Worm (Caenorhabditis elegans) whole organism, L4 larva: ENCODE results near the gene nas-31.

ENCODE experiments used
- F44E2.7 ChIP-seq: fragments of 200-800 bp; sonication (Bioruptor generic); IDR thresholded peaks from 2 replicates; pipeline ENCODE4 v2.1.2; 2022; ENCODE audit warnings: missing genetic modification characterization, missing compliant biosample characterization
- R02D3.7 ChIP-seq: fragments of 150-350 bp; sonication (generic microtip); optimal IDR thresholded peaks from 3 replicates; lab custom pipeline; 2014; ENCODE audit warnings: missing biosample characterization, missing genetic modification characterization
- T20F7.1 ChIP-seq: fragments of 200-800 bp; sonication (Bioruptor generic); optimal IDR thresholded peaks from 2 replicates; lab custom pipeline; 2018; ENCODE audit warnings: mild to moderate bottlenecking, missing genetic modification characterization, missing compliant biosample characterization
- T26A8.4 ChIP-seq: fragments of 200-800 bp; sonication (Bioruptor generic); IDR thresholded peaks from 2 replicates; pipeline ENCODE4 v1.3.6; 2022; ENCODE audit warnings: missing genetic modification characterization, missing compliant biosample characterization
- ZK337.2 ChIP-seq: fragments of 200-800 bp; sonication (Bioruptor generic); IDR thresholded peaks from 2 replicates; pipeline ENCODE4 v1.3.6; 2022; ENCODE audit warnings: missing genetic modification reagents, missing genetic modification characterization, missing compliant biosample characterization
- ZK546.5 ChIP-seq, 2 experiments: sonication (generic microtip); optimal IDR thresholded peaks; 2 replicates each; lab custom pipeline; 2017; ENCODE audit warnings: missing biosample characterization in 2 of 2, missing genetic modification characterization in 2 of 2
- aha-1 ChIP-seq: fragments of 150-350 bp; peaks from one replicate; lab custom pipeline; 2014; ENCODE audit warnings: missing biosample characterization, missing genetic modification characterization
- aly-2 ChIP-seq: sonication (generic microtip); optimal IDR thresholded peaks from 2 replicates; lab custom pipeline; 2018; ENCODE audit warnings: missing biosample characterization, missing genetic modification characterization
- arid-1 ChIP-seq: fragments of 200-800 bp; sonication (Bioruptor generic); conservative IDR thresholded peaks from 2 replicates; pipeline ENCODE4 v1.3.6; 2022; ENCODE audit warnings: missing genetic modification reagents, missing genetic modification characterization, missing compliant biosample characterization
- ceh-32 ChIP-seq: sonication (generic microtip); optimal IDR thresholded peaks from 2 replicates; lab custom pipeline; 2016; ENCODE audit warnings: mild to moderate bottlenecking, missing genetic modification characterization, missing compliant biosample characterization; ENCODE audit not compliant: poor library complexity
- ceh-44 ChIP-seq: fragments of 200-800 bp; sonication (Bioruptor generic); IDR thresholded peaks from 2 replicates; pipeline ENCODE4 v1.3.6; 2022; ENCODE audit warnings: missing genetic modification reagents, missing genetic modification characterization, missing compliant biosample characterization
- ces-1 ChIP-seq: fragments of 150-350 bp; sonication (generic microtip); optimal IDR thresholded peaks from 4 replicates; lab custom pipeline; 2014; ENCODE audit warnings: missing biosample characterization, missing genetic modification reagents, missing genetic modification characterization
- daf-8 ChIP-seq: fragments of 200-800 bp; sonication (Bioruptor generic); IDR thresholded peaks from 2 replicates; pipeline ENCODE4 v1.3.6; 2022; ENCODE audit warnings: missing genetic modification characterization, missing compliant biosample characterization
- duxl-1 ChIP-seq: sonication (generic microtip); optimal IDR thresholded peaks from 2 replicates; lab custom pipeline; 2016; ENCODE audit warnings: mild to moderate bottlenecking, missing genetic modification characterization, moderate library complexity, missing compliant biosample characterization; ENCODE audit not compliant: poor library complexity
- egl-27 ChIP-seq: sonication (generic microtip); optimal IDR thresholded peaks from 3 replicates; lab custom pipeline; 2017; ENCODE audit warnings: missing biosample characterization, missing genetic modification reagents, missing genetic modification characterization
- fkh-10 ChIP-seq: fragments of 150-350 bp; optimal IDR thresholded peaks from 2 replicates; lab custom pipeline; 2014; ENCODE audit warnings: missing biosample characterization, missing genetic modification reagents, missing genetic modification characterization
- gei-8 ChIP-seq: fragments of 200-800 bp; sonication (Bioruptor generic); optimal IDR thresholded peaks from 2 replicates; lab custom pipeline; 2018; ENCODE audit warnings: mild to moderate bottlenecking, missing genetic modification characterization, missing compliant biosample characterization
- hif-1 ChIP-seq, 2 experiments: sonication (generic microtip); optimal IDR thresholded peaks; 2 replicates each; lab custom pipeline; 2016 to 2017; ENCODE audit warnings: missing compliant biosample characterization in 2 of 2, missing genetic modification characterization in 2 of 2, missing genetic modification reagents in 2 of 2, missing genotype in 2 of 2, mild to moderate bottlenecking in 1 of 2
- hlh-11 ChIP-seq: fragments of 200-800 bp; sonication (Bioruptor generic); optimal IDR thresholded peaks from 2 replicates; lab custom pipeline; 2018; ENCODE audit warnings: mild to moderate bottlenecking, missing genetic modification characterization, missing compliant biosample characterization
- hmg-1.1 ChIP-seq: fragments of 200-800 bp; sonication (Bioruptor generic); IDR thresholded peaks from 2 replicates; pipeline ENCODE4 v1.3.6; 2022; ENCODE audit warnings: missing genetic modification reagents, missing genetic modification characterization, missing compliant biosample characterization
- lin-13 ChIP-seq: fragments of 150-350 bp; optimal IDR thresholded peaks from 2 replicates; lab custom pipeline; 2014; ENCODE audit warnings: missing biosample characterization, missing genetic modification reagents, missing genetic modification characterization
- lin-29 ChIP-seq: fragments of 200-800 bp; sonication (Bioruptor generic); IDR thresholded peaks from 2 replicates; pipeline ENCODE4 v1.3.6; 2022; ENCODE audit warnings: missing genetic modification reagents, missing genetic modification characterization, missing compliant biosample characterization
- lin-38 ChIP-seq: fragments of 200-800 bp; sonication (Bioruptor generic); IDR thresholded peaks from 2 replicates; pipeline ENCODE4 v1.3.6; 2022; ENCODE audit warnings: missing genetic modification reagents, missing genetic modification characterization, missing compliant biosample characterization
- lir-3 ChIP-seq: sonication (generic microtip); optimal IDR thresholded peaks from 2 replicates; lab custom pipeline; 2016; ENCODE audit warnings: mild to moderate bottlenecking, missing genetic modification characterization, missing compliant biosample characterization
- lsy-2 ChIP-seq, 2 experiments: fragments of 150-350 bp in 1 of 2; sonication (generic microtip) in 1 of 2; optimal IDR thresholded peaks; 2 replicates each; lab custom pipeline; 2014 to 2017; ENCODE audit warnings: missing biosample characterization in 2 of 2, missing genetic modification characterization in 2 of 2
- madf-9 ChIP-seq: fragments of 200-800 bp; sonication (Bioruptor generic); conservative IDR thresholded peaks from 2 replicates; pipeline ENCODE4 v1.3.6; 2022; ENCODE audit warnings: missing genetic modification reagents, missing genetic modification characterization, missing compliant biosample characterization
- mdl-1 ChIP-seq, 2 experiments: fragments of 150-350 bp in 1 of 2; sonication (generic microtip) in 1 of 2; optimal IDR thresholded peaks; 2 replicates each; lab custom pipeline; 2014 to 2017; ENCODE audit warnings: missing biosample characterization in 2 of 2, missing genetic modification characterization in 2 of 2
- mdt-29 ChIP-seq: fragments of 200-800 bp; sonication (Bioruptor generic); IDR thresholded peaks from 2 replicates; pipeline ENCODE4 v1.3.6; 2022; ENCODE audit warnings: missing genetic modification reagents, missing genetic modification characterization, missing compliant biosample characterization
- mep-1 ChIP-seq: fragments of 150-350 bp; sonication (generic microtip); optimal IDR thresholded peaks from 3 replicates; lab custom pipeline; 2014; ENCODE audit warnings: missing biosample characterization, missing genetic modification characterization
- mxl-2 ChIP-seq: fragments of 200-800 bp; sonication (Bioruptor generic); conservative IDR thresholded peaks from 2 replicates; pipeline ENCODE4 v1.3.6; 2022; ENCODE audit warnings: missing genetic modification reagents, missing genetic modification characterization, missing compliant biosample characterization
- mxl-3 ChIP-seq: fragments of 200-800 bp; sonication (Bioruptor generic); optimal IDR thresholded peaks from 2 replicates; lab custom pipeline; 2018; ENCODE audit warnings: mild to moderate bottlenecking, missing genetic modification characterization, missing compliant biosample characterization
- nhr-10 ChIP-seq: fragments of 150-350 bp; optimal IDR thresholded peaks from 2 replicates; lab custom pipeline; 2014; ENCODE audit warnings: missing biosample characterization, missing genetic modification characterization
- nhr-102 ChIP-seq: sonication (generic microtip); optimal IDR thresholded peaks from 2 replicates; lab custom pipeline; 2016; ENCODE audit warnings: mild to moderate bottlenecking, missing genetic modification characterization, moderate library complexity, missing compliant biosample characterization
- nhr-111 ChIP-seq: fragments of 200-800 bp; sonication (Bioruptor generic); optimal IDR thresholded peaks from 2 replicates; lab custom pipeline; 2018; ENCODE audit warnings: mild to moderate bottlenecking, missing genetic modification characterization, missing compliant biosample characterization
- nhr-48 ChIP-seq: sonication (generic microtip); optimal IDR thresholded peaks from 2 replicates; lab custom pipeline; 2016; ENCODE audit warnings: mild to moderate bottlenecking, missing genetic modification characterization, missing compliant biosample characterization
- nhr-6 ChIP-seq: fragments of 150-350 bp; optimal IDR thresholded peaks from 2 replicates; lab custom pipeline; 2014; ENCODE audit warnings: missing biosample characterization, missing genetic modification characterization
- nhr-77 ChIP-seq: fragments of 150-350 bp; optimal IDR thresholded peaks from 2 replicates; lab custom pipeline; 2014; ENCODE audit warnings: missing biosample characterization, missing genetic modification characterization
- pha-4 ChIP-seq, 2 experiments: fragments of 150-350 bp in 1 of 2; fragments of 200-800 bp in 1 of 2; sonication (Bioruptor generic) in 1 of 2; IDR thresholded peaks in 1 of 2; optimal IDR thresholded peaks in 1 of 2; 2 replicates each; pipeline versions ENCODE4 v1.3.6 to Lab custom; 2014 to 2022; ENCODE audit warnings: missing genetic modification characterization in 2 of 2, missing genetic modification reagents in 2 of 2, missing biosample characterization in 1 of 2, missing compliant biosample characterization in 1 of 2
- pqm-1 ChIP-seq: sonication (generic microtip); optimal IDR thresholded peaks from 2 replicates; lab custom pipeline; 2017; ENCODE audit warnings: missing biosample characterization, missing genetic modification characterization
- rbr-2 ChIP-seq: sonication (generic microtip); optimal IDR thresholded peaks from 2 replicates; lab custom pipeline; 2016; ENCODE audit warnings: missing genotype, missing genetic modification characterization, missing compliant biosample characterization
- saeg-2 ChIP-seq: fragments of 200-800 bp; sonication (Bioruptor generic); IDR thresholded peaks from 2 replicates; pipeline ENCODE4 v1.3.6; 2022; ENCODE audit warnings: missing genetic modification reagents, missing genetic modification characterization, missing compliant biosample characterization
- tra-1 ChIP-seq: fragments of 200-800 bp; sonication (Bioruptor generic); IDR thresholded peaks from 2 replicates; pipeline ENCODE4 v1.3.6; 2022; ENCODE audit warnings: missing genetic modification reagents, missing genetic modification characterization, missing compliant biosample characterization
- unc-130 ChIP-seq: sonication (generic microtip); optimal IDR thresholded peaks from 2 replicates; lab custom pipeline; 2016; ENCODE audit warnings: missing genetic modification reagents, missing genetic modification characterization, missing compliant biosample characterization
- unc-39 ChIP-seq: sonication (generic microtip); optimal IDR thresholded peaks from 2 replicates; lab custom pipeline; 2017; ENCODE audit warnings: missing biosample characterization, missing genetic modification characterization
- vab-7 ChIP-seq: fragments of 200-800 bp; sonication (Bioruptor generic); IDR thresholded peaks from 2 replicates; pipeline ENCODE4 v1.3.6; 2022; ENCODE audit warnings: missing genetic modification reagents, missing genetic modification characterization, missing compliant biosample characterization
- zip-11 ChIP-seq: fragments of 200-800 bp; sonication (Bioruptor generic); IDR thresholded peaks from 2 replicates; pipeline ENCODE4 v1.3.6; 2022; ENCODE audit warnings: missing genetic modification characterization, missing compliant biosample characterization
- zip-2 ChIP-seq: fragments of 150-350 bp; optimal IDR thresholded peaks from 2 replicates; lab custom pipeline; 2014; ENCODE audit warnings: missing biosample characterization, missing genetic modification characterization
- ztf-7 ChIP-seq: fragments of 150-350 bp; optimal IDR thresholded peaks from 2 replicates; lab custom pipeline; 2014; ENCODE audit warnings: missing biosample characterization, missing genetic modification characterization

Gene nas-31

DNA sequence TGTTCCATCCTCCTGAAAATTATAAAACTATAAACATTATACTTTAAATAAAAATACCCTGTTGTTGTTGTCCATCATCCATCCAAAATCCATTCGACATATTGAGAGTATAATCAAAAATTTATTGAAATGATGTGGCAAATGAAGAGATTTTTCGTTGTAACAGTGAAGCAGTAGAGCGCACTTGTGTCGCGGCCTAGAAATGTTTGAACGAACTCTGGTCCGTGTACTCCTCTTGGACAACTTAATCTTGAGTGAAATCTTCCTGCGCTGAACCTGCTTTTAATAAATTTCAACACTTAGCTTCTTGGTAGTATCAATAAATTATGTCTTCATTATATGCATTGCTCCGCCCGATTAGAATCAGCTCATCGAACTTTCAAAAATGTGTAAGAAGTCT lies 27.0 kb downstream of the nas-31 start, which contains the start of the genes F32D8.14 and F32D8.5 (continued):
- 0 out of 2 replicates have a peak, but pooled peaks have one; percentile 28 for TF ChIP-seq arid-1 (GFP tag; lab: Robert Waterston, UW)
- no peak for TF ChIP-seq F44E2.7 (GFP tag; lab: Robert Waterston, UW)
- TF ChIP-seq zip-2: no peak
- TF ChIP-seq pha-4 (GFP tag; IDR thresholded peaks at IDR 0.05; lab: Robert Waterston, UW): no peak
- peak; percentile 4 for TF ChIP-seq pha-4 (tag; optimal IDR thresholded peaks at IDR 0.05; lab: Kevin White, UChicago)
- no peak for TF ChIP-seq ceh-44 (GFP tag; lab: Robert Waterston, UW)
- peak; percentile 67 for TF ChIP-seq nhr-48 (tag; lab: Kevin White, UChicago)
- TF ChIP-seq lin-38: peak; percentile 94
- TF ChIP-seq mep-1 (tag; lab: Kevin White, UChicago): peak; percentile 76
- peak; percentile 54 for TF ChIP-seq rbr-2 (tag; lab: Kevin White, UChicago)
- peak; percentile 59 for TF ChIP-seq T26A8.4
- no peak for TF ChIP-seq ces-1 (GFP tag; lab: Kevin White, UChicago)
- no peak for TF ChIP-seq mdl-1 (tag; optimal IDR thresholded peaks at IDR 0.05; lab: Kevin White, UChicago)
- no peak for TF ChIP-seq R02D3.7 (tag; lab: Kevin White, UChicago)
- peak; percentile 83 for TF ChIP-seq unc-130 (GFP tag; lab: Kevin White, UChicago)
- TF ChIP-seq madf-9 (GFP tag; lab: Robert Waterston, UW): 0 out of 2 replicates have a peak, but pooled peaks have one; percentile 32
- TF ChIP-seq ceh-32: no peak
- peak in 1 of 2 experiments; percentile 71 for TF ChIP-seq ZK546.5 (tag; optimal IDR thresholded peaks at IDR 0.05; lab: Kevin White, UChicago)
- TF ChIP-seq hif-1 (tag; optimal IDR thresholded peaks at IDR 0.05; lab: Kevin White, UChicago): peak in 1 of 2 experiments; percentile 80
- TF ChIP-seq T20F7.1: peak; percentile 64
- no peak for TF ChIP-seq daf-8 (GFP tag; lab: Robert Waterston, UW)
- TF ChIP-seq ztf-7 (tag; lab: Kevin White, UChicago): peak; percentile 56
- no peak for TF ChIP-seq tra-1
- peak; percentile 48 for TF ChIP-seq nhr-102 (tag; lab: Kevin White, UChicago)
- peak; percentile 35; the same call in 1 of the 2 replicates for TF ChIP-seq vab-7 (GFP tag; lab: Robert Waterston, UW)
- peak; percentile 1 for TF ChIP-seq pqm-1
- TF ChIP-seq unc-39: no peak
- TF ChIP-seq nhr-111 (GFP tag; lab: Kevin White, UChicago): no peak
- TF ChIP-seq nhr-6 (tag; lab: Kevin White, UChicago): peak; percentile 68
- peak; percentile 89 for TF ChIP-seq aha-1 (tag; lab: Kevin White, UChicago)
- TF ChIP-seq nhr-10: no peak
- TF ChIP-seq mxl-3 (GFP tag; lab: Kevin White, UChicago): peak; percentile 50
- TF ChIP-seq lin-13 (GFP tag; lab: Kevin White, UChicago): peak; percentile 79
- TF ChIP-seq ZK337.2 (GFP tag; lab: Robert Waterston, UW): peak; percentile 77

ce11 chrV:10893510-10894128 lies 28.0 kb downstream of the nas-31 start, which contains the start of gene F32D8.4:
TSS of gene F32D8.4 (minus strand) at chrV:10893560.
- peak; percentile 57 for TF ChIP-seq aha-1 (tag; lab: Kevin White, UChicago)
- no peak for TF ChIP-seq lir-3 (tag; lab: Kevin White, UChicago)
- TF ChIP-seq mdt-29 (GFP tag; lab: Robert Waterston, UW): no peak

- no peak for TF ChIP-seq zip-11 (GFP tag; lab: Robert Waterston, UW)
- TF ChIP-seq egl-27: no peak
- no peak for TF ChIP-seq saeg-2 (GFP tag; lab: Robert Waterston, UW)
- TF ChIP-seq ZK546.5 (tag; optimal IDR thresholded peaks at IDR 0.05; lab: Kevin White, UChicago): no peak
- no peak for TF ChIP-seq nhr-111 (GFP tag; lab: Kevin White, UChicago)
- TF ChIP-seq aly-2 (tag; lab: Kevin White, UChicago): no peak
- no peak for TF ChIP-seq mxl-2 (GFP tag; lab: Robert Waterston, UW)
- no peak for TF ChIP-seq hmg-1.1
- TF ChIP-seq nhr-77 (tag; lab: Kevin White, UChicago): peak; percentile 22
- TF ChIP-seq lin-29 (GFP tag; lab: Robert Waterston, UW): no peak
- no peak for TF ChIP-seq fkh-10 (GFP tag; lab: Kevin White, UChicago)
- peak; percentile 13 for TF ChIP-seq duxl-1
- TF ChIP-seq hlh-11 (tag; lab: Kevin White, UChicago): peak; percentile 45
- TF ChIP-seq lin-13 (GFP tag; lab: Kevin White, UChicago): no peak
- no peak for TF ChIP-seq gei-8 (GFP tag; lab: Kevin White, UChicago)
- peak in 1 of 2 experiments; percentile 57 for TF ChIP-seq lsy-2 (tag; optimal IDR thresholded peaks at IDR 0.05; lab: Kevin White, UChicago)
- no peak for TF ChIP-seq pqm-1
Measured at ce11 chrV:10890980-10891379, 30.7 kb downstream of the nas-31 start, which contains the start of gene F32D8.12. TSS of gene F32D8.12 (minus strand) at chrV:10891027.
